Fruit fly (Drosophila melanogaster) S2 (cell line): ENCODE results near the gene CG13786.

ENCODE experiments used
- CG8478 ChIP-seq: fragments of >200 bp; optimal IDR thresholded peaks from 2 replicates; lab custom pipeline; 2018
- CTCF ChIP-seq, 2 experiments: fragments of >200 bp; optimal IDR thresholded peaks; 2 replicates each; lab custom pipeline; 2018

CG13786 gene

DNA sequence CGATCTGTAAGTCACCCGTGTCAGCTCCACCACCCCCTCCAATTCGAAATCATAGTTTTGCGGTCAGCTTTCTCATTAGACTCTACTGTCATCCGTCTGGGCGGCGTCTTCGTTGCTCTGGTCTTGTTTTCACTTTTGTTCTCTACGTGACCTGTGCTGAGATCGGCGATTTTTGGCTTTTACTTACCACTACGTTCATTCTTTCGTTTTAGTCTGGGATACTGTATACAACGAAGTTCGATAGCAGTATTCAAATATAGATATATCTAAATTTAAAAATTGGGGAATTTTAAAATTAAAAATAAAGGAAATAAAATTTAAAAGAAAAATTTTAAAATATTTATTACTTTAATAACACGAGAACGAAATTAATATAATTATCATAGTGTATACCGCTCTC is at the start of gene CG13786:
CG13786 (minus strand) TSS at position 101 of the 400 bp plus-strand sequence.
- TF ChIP-seq CG8478 (lab: Kevin White, UChicago) (no peak), CTCF (optimal IDR thresholded peaks at IDR 0.05; lab: Kevin White, UChicago) (no peak)

DNA sequence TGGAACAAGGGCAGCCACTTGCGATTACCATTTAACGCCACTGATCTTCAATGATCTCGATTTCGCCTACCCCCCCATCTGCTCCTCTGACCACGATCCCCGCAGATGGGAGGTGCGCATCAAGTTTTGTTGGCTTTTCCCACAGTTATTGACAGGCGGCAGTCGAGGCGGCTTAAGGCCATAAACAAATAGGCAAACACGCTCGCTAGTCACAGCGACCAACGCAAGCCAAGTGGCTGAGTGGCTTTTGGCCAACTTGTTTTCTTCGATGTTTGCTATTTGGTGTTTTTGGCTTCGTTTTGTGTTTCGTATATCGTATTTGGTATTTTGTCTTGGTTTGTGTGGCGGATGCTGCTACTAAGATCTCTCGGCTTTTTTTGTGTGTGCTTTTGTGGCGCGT is 48.7 kb upstream of the CG13786 start:
- no peak for TF ChIP-seq CG8478 (lab: Kevin White, UChicago)
- TF ChIP-seq CTCF (optimal IDR thresholded peaks at IDR 0.05; lab: Kevin White, UChicago): no peak

DNA sequence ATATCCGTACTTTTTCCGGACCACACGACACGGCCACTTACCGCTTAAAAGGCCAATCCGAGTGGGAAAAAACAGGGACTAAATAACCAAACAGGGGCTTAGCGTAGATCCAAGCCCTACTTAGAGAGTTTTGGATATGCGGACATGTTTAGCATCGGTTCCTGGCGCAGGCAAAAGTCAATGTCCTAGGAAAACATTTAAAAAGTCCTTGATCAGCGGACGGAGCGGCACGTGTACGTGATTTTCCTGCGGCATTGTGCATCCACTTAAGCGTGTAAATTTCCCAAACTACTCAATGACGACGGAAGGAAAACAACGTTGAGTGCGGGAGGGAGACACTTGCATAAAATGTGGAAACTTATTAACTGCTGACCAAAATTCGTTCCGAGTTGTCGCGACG is 47.2 kb upstream of the CG13786 start:
- TF ChIP-seq CTCF (optimal IDR thresholded peaks at IDR 0.05; lab: Kevin White, UChicago): no peak

DNA sequence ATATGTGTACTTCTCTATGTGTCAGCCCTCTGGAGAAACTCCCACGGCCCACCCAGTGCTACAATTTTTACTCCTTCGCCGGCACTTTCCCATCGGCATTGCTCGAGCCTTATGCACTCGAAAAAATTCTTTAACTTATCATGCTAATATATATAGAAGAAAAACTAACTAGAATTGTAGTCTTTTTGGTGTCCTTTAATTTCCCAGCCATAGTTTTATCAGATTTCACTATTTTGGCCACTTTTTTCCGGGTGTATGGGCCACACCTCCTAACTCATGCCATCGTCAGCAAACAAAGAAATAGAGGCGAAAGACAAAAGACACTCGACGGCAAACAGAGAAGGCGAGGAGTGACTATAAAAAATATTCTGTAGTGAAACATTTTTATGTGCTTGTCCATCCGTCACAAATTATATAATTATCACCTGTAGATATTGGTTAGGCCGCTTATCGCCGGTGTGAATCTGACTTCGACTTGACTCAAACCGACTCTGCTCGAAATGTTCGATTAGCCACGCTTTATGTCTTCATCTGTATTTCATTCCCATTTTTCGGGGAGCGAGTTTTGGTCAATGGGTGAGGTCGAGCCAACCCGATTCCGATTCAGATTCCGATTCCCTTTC is 46.1 kb upstream of the CG13786 start:
- no peak for TF ChIP-seq CG8478 (lab: Kevin White, UChicago)
- no peak for TF ChIP-seq CTCF (optimal IDR thresholded peaks at IDR 0.05; lab: Kevin White, UChicago)

DNA sequence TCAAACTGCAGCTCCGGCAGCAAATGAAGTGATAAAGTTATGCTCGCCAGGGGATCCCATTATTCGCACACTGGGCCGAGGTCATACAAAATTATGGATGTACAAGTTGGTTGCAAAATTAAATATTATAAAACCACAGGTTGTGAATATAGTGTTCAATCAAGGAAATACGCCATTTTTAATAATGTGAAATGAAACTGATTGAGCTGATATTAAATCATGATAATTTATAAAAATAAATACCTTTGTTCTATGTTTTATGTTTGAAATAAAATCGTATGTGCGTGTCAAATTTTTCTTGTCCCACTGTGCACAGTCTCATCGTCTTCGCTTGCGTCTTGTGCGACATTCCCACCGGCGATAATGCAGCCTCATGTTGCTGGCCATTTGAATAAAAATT is 43.1 kb upstream of the CG13786 start:
- TF ChIP-seq CTCF (optimal IDR thresholded peaks at IDR 0.05; lab: Kevin White, UChicago) (no peak), CG8478 (lab: Kevin White, UChicago) (no peak)

DNA sequence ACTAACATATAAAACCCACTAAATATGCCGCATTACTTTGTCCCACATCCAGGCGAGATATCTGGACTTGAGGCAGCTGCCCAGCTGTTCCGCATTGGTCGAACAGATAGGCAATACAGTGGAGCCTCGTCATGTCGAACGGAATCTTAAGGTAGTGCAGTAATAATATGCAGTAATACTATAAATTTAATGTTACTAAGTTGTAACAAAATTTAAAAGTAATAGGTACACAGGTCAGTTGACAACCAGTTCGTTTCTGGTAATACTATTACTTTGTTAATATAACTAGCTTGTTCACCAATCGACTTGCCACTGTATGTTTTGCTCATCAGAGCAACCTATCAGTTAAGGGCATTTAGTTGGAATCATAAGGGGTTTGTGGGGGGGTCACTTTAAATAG is 42.2 kb upstream of the CG13786 start:
- TF ChIP-seq CG8478 (lab: Kevin White, UChicago) (no peak), CTCF (optimal IDR thresholded peaks at IDR 0.05; lab: Kevin White, UChicago) (no peak)

DNA sequence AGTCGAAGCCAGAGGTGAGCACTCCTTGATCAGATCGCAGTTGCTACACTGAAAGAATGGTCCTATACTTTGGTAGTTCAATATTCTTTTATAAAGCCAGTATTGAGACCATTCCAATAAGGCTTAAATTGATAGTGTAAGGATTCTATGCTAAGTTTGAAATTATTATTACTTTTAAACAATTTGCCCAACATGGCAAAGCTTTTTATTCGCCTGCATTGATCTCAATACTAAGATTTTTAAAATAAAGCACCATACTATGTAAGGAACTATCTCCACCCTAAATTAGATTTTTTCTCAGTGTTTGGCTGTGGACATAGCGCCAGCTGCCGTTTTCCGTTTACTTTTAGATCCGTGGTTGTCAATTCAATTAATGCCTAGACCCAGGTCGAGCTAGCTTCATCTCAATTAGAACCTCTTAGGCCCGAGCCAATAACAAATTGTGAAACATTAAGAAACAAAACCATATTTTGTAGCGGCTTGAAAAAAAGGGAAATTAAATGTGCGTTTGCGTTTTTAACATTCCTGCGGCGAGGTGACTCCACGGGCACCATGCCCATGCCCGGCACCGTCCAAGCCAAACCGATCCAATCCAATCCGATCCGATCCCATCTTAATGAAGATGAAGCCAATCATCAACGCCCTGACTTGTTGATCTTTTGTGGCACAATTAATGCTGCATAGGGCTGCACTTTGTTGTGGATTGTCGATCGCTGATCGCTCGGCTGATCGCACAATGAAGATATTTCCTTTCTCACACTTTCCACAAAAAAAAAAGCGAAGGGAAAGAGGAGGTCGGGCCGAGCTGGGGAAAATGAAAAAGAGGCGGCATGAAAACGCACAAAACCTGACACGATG is 40.9 kb upstream of the CG13786 start:
- TF ChIP-seq CG8478 (lab: Kevin White, UChicago): no peak
- TF ChIP-seq CTCF (optimal IDR thresholded peaks at IDR 0.05; lab: Kevin White, UChicago): no peak

DNA sequence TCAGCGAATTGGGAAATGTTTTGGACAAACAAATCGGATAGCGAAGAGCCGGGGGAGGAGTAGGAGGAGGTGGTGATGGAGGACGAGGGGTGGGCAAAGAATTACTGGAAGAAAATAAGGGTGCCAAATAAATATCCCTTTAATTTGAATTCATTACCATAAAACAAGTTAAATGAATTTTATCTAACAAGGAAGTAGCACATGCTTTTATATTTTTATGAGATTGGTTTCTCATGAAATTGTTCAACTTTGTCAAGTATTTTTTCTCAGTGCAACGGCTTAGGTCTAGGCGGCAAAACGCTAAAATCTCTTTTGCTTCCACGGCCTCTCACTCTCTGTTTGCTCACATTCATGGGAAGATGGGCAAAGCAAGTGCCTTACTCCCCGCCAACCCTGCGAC is 39.2 kb upstream of the CG13786 start:
- TF ChIP-seq CTCF (optimal IDR thresholded peaks at IDR 0.05; lab: Kevin White, UChicago) (no peak), CG8478 (lab: Kevin White, UChicago) (no peak)

DNA sequence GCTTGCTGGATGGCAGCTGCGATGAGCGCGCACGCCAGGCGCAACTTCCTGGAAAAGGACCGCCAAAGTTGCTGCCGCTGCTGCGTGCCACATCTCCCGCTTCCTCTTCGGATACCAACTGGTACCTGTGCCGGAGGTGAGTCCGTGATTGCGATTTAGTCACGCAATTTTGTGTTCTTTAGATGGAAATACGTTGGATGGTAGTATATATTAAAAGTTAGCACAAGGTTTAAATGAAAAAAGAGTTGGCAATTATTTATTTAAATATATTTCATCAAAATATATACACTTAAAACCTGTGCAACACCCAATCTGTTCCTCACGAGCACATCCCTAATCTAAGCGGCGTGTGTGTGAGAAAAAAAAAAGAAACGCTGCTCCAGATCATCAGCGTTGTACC is 37.8 kb upstream of the CG13786 start:
- no peak for TF ChIP-seq CG8478 (lab: Kevin White, UChicago)
- no peak for TF ChIP-seq CTCF (optimal IDR thresholded peaks at IDR 0.05; lab: Kevin White, UChicago)

DNA sequence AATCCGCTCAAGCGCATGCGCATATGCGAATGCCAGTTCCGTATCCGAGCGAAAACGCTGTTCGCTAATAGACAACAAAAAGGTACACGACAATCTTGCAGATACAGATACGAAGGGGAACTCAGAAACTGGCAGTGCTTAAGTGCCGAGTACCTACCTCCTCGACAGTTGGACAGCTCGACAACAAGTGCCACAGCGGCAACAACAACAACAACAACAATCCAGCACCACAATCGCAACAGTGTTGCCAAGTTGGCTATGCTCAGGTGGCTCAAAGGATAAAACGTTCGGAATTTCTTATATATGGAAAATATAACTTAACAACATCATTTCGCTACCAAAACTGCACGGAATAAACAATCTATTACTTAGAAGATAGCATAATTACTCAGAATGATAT is 37.1 kb upstream of the CG13786 start:
- TF ChIP-seq CTCF (optimal IDR thresholded peaks at IDR 0.05; lab: Kevin White, UChicago) (no peak), CG8478 (lab: Kevin White, UChicago) (no peak)

DNA sequence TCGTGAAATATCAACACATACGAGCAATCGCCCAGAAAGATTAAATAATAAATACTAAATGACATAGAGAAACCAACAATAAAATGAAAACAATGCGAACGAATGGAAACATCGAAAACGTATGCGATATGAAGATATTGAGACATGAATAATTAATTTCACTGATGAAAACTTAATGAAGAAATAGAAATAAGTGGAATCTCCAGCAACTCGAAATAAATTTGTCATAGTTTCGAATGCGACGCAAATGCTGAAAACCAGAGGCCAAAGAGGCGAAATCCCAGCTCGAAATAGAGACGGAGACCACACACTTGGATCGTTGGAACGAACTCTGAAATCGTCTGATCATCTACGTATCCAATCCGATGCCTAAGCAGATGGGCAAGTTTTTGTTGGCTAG is 33.1 kb upstream of the CG13786 start:
- no peak for TF ChIP-seq CG8478 (lab: Kevin White, UChicago)
- TF ChIP-seq CTCF (optimal IDR thresholded peaks at IDR 0.05; lab: Kevin White, UChicago): no peak

DNA sequence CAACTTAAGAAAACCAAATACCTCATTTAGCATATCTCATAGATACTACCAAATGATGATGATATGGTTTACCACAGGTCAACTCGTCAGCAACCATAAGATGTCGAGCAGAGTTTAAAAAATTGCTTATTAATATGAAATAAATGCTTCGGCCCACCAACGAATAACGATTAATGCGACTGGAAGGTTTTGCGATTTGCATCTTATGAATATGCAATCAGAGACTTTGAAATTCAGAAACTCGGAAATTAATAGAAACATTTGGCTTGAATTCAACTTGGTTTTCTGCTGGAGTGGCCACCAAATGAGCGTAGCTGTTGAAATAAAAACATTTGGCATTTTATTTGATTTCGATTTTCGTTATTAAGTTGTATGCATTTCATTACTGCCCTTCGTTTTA is 32.0 kb upstream of the CG13786 start:
- no peak for TF ChIP-seq CTCF (optimal IDR thresholded peaks at IDR 0.05; lab: Kevin White, UChicago)
- no peak for TF ChIP-seq CG8478 (lab: Kevin White, UChicago)

DNA sequence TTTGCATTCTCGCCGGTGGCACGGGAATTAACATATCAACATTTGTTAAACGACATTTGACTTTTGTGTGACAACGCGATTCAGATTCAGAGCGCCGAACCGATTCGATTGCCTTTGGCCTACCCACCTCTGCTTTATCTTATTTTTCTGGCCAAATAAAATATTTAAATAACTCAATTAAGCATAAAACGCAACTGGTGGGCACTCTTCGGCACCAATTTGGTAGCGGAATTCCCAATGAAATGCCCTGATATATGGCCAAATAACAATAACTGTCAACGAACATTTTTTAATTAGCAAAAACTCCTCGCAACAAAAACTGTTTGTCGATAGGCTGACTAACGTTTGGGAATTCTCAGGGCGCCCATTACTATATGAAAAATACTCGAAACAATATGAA is 31.3 kb upstream of the CG13786 start:
- TF ChIP-seq CTCF (optimal IDR thresholded peaks at IDR 0.05; lab: Kevin White, UChicago): no peak
- TF ChIP-seq CG8478 (lab: Kevin White, UChicago): no peak

DNA sequence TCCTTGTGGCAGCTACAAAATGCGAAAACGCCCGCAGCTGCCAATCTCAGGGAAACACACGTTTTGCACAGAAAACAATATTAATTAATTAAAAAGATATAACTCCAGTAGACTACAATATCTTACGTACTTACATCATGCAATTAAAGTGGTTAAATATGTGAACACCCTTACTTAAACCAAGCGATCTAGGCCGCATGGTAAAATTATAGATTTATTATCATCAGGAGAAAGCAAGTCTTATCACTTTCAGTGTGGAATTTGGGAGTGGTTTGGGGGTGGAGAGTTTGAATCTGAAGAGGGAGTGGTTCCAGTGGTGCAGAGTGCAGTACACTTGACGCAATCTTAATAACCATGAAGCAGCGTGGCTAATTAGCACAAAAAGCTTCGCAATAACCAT is 29.3 kb upstream of the CG13786 start:
- no peak for TF ChIP-seq CTCF (optimal IDR thresholded peaks at IDR 0.05; lab: Kevin White, UChicago)
- no peak for TF ChIP-seq CG8478 (lab: Kevin White, UChicago)

DNA sequence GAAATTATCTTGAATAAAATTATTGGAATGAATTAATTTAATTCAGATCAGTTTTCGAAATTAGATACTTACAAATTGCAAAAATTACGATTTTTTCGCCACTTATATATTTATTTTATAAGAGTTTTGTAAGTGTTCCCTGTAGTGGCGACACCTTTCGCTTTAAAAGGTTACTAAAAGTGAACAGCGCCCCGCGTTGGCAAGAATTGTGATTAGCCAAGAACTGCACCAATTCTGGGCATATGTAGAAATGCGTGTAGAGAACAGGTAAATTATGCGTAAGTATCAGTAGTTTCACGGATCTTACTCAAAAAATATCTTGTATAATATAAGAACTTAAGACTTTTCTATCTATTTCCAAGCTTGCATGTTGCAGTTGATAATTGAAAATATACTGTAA is 28.6 kb upstream of the CG13786 start:
- TF ChIP-seq CG8478 (lab: Kevin White, UChicago) (no peak), CTCF (optimal IDR thresholded peaks at IDR 0.05; lab: Kevin White, UChicago) (peak; percentile 93 to 99)
